1 fruit fly cellular context compared by ENCODE assay signal in the genomic region with DNA sequence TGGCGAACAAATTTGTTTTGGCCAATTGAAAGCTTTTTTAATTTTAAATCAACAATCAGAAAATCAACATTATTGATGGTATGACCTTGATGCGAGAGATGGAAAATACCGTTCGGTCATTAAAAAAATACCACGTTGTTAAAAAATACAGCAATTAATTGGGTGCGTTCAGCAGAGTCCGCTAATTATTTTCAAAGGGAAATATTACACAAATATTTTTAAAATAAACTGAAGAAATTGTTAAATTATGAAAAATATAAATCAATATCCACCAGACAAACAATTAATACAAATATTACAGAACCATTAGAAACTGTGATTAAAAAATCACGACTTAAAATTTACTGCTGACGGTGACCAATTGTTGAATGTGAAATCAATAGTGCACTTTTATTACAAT.
TF ChIP-seq lines count a peak whose summit lies in the region.

A gene (minus strand): TSS at position 101 of the 400 bp plus-strand sequence.

TF ChIP-seq in whole organism, embryonic, 481 proteins besides CTCF, POLR2A, EP300 and RAD21 (continued from another document):
- TF ChIP-seq CG6854 (GFP tag; optimal IDR thresholded peaks at IDR 0.05; lab: Kevin White, UChicago) (peak; percentile 64), Hmx (GFP tag; optimal IDR thresholded peaks at IDR 0.05; lab: Kevin White, UChicago) (peak; percentile 81), Eip74EF (GFP tag; optimal IDR thresholded peaks at IDR 0.05; lab: Kevin White, UChicago) (peak in 1 of 2 experiments; percentile 89), fd64A (GFP tag; optimal IDR thresholded peaks at IDR 0.05; lab: Kevin White, UChicago) (no peak), zen2 (GFP tag; IDR thresholded peaks at IDR 0.05; lab: Robert Waterston, UW; ENCODE audit: partially characterized antibody) (no peak), CG1233 (GFP tag; optimal IDR thresholded peaks at IDR 0.05; lab: Kevin White, UChicago) (peak; percentile 91), Xbp1 (GFP tag; optimal IDR thresholded peaks at IDR 0.05; lab: Kevin White, UChicago) (peak; percentile 93), row (GFP tag; IDR thresholded peaks at IDR 0.05; lab: Robert Waterston, UW) (peak; percentile 96), CG12071 (GFP tag; optimal IDR thresholded peaks at IDR 0.05; lab: Kevin White, UChicago) (peak; percentile 39), CG12104 (GFP tag; optimal IDR thresholded peaks at IDR 0.05; lab: Kevin White, UChicago) (peak; percentile 89), CG6654 (GFP tag; optimal IDR thresholded peaks at IDR 0.05; lab: Kevin White, UChicago) (peak; percentile 73), dpn (GFP tag; optimal IDR thresholded peaks at IDR 0.05; lab: Kevin White, UChicago) (peak; percentile 76 to 89), Abd-B (GFP tag; optimal IDR thresholded peaks at IDR 0.05; lab: Kevin White, UChicago) (peak; percentile 97), Pdp1 (GFP tag; optimal IDR thresholded peaks at IDR 0.05; lab: Kevin White, UChicago) (peak; percentile 78 to 83), wek (GFP tag; optimal IDR thresholded peaks at IDR 0.05; lab: Kevin White, UChicago) (peak; percentile 25), CG8089 (GFP tag; optimal IDR thresholded peaks at IDR 0.05; lab: Kevin White, UChicago) (peak; percentile 33), Hmr (GFP tag; optimal IDR thresholded peaks at IDR 0.05; lab: Kevin White, UChicago) (peak; percentile 91), CG13775 (GFP tag; optimal IDR thresholded peaks at IDR 0.05; lab: Kevin White, UChicago) (peak; percentile 88), CG4854 (GFP tag; optimal IDR thresholded peaks at IDR 0.05; lab: Kevin White, UChicago) (peak; percentile 67), kni (GFP tag; optimal IDR thresholded peaks at IDR 0.05; lab: Kevin White, UChicago) (peak; percentile 26), Stat92E (GFP tag; optimal IDR thresholded peaks at IDR 0.05; lab: Kevin White, UChicago) (peak in 1 of 3 experiments; percentile 50), Dip3 (GFP tag; optimal IDR thresholded peaks at IDR 0.05; lab: Kevin White, UChicago) (peak; percentile 58), CG10654 (GFP tag; optimal IDR thresholded peaks at IDR 0.05; lab: Kevin White, UChicago) (peak; percentile 91), CG10209 (GFP tag; optimal IDR thresholded peaks at IDR 0.05; lab: Kevin White, UChicago) (peak; percentile 89), amos (GFP tag; IDR thresholded peaks at IDR 0.05; lab: Robert Waterston, UW; ENCODE audit: partially characterized antibody) (no peak), prd (optimal IDR thresholded peaks at IDR 0.05; lab: Kevin White, UChicago) (no peak), prd (GFP tag; IDR thresholded peaks at IDR 0.05; lab: Robert Waterston, UW) (peak; percentile 96), BtbVII (GFP tag; optimal IDR thresholded peaks at IDR 0.05; lab: Kevin White, UChicago) (peak; percentile 69), ssp (GFP tag; IDR thresholded peaks at IDR 0.05; lab: Robert Waterston, UW) (peak; percentile 80), Vsx1 (GFP tag; optimal IDR thresholded peaks at IDR 0.05; lab: Kevin White, UChicago) (peak; percentile 83), NC2β (GFP tag; optimal IDR thresholded peaks at IDR 0.05; lab: Kevin White, UChicago) (peak; percentile 54), CG2712 (tag; optimal IDR thresholded peaks at IDR 0.05; lab: Kevin White, UChicago) (peak; percentile 96), CG3163 (GFP tag; optimal IDR thresholded peaks at IDR 0.05; lab: Kevin White, UChicago) (peak; percentile 18), Adf1 (GFP tag; IDR thresholded peaks at IDR 0.05; lab: Robert Waterston, UW) (peak; percentile 73), CG13894 (tag; optimal IDR thresholded peaks at IDR 0.05; lab: Kevin White, UChicago) (peak; percentile 84), Hr39 (optimal IDR thresholded peaks at IDR 0.05; lab: Kevin White, UChicago) (no peak), shn (GFP tag; optimal IDR thresholded peaks at IDR 0.05; lab: Kevin White, UChicago) (peak; percentile 20), ATbp (GFP tag; optimal IDR thresholded peaks at IDR 0.05; lab: Kevin White, UChicago) (peak; percentile 78), CG15479 (GFP tag; optimal IDR thresholded peaks at IDR 0.05; lab: Kevin White, UChicago) (no peak), dimm (GFP tag; IDR thresholded peaks at IDR 0.05; lab: Robert Waterston, UW) (peak; percentile 58), CG11695 (GFP tag; IDR thresholded peaks at IDR 0.05; lab: Robert Waterston, UW) (peak; percentile 94), CG13424 (tag; optimal IDR thresholded peaks at IDR 0.05; lab: Kevin White, UChicago) (peak; percentile 95), Six4 (GFP tag; optimal IDR thresholded peaks at IDR 0.05; lab: Kevin White, UChicago) (peak; percentile 85), CG8765 (GFP tag; IDR thresholded peaks at IDR 0.05; lab: Robert Waterston, UW) (peak; percentile 82), Fer3 (tag; optimal IDR thresholded peaks at IDR 0.05; lab: Kevin White, UChicago) (peak; percentile 93), CG6791 (GFP tag; IDR thresholded peaks at IDR 0.05; lab: Robert Waterston, UW; ENCODE audit: partially characterized antibody) (no peak), CG16779 (GFP tag; IDR thresholded peaks at IDR 0.05; lab: Robert Waterston, UW) (peak; percentile 87), mam (GFP tag; optimal IDR thresholded peaks at IDR 0.05; lab: Kevin White, UChicago) (peak; percentile 80), pros (GFP tag; optimal IDR thresholded peaks at IDR 0.05; lab: Kevin White, UChicago) (no peak), en (GFP tag; optimal IDR thresholded peaks at IDR 0.05; lab: Kevin White, UChicago) (peak; percentile 13), z (GFP tag; IDR thresholded peaks at IDR 0.05; lab: Robert Waterston, UW) (no peak), D (optimal IDR thresholded peaks at IDR 0.05; lab: Kevin White, UChicago) (no peak), D (GFP tag; optimal IDR thresholded peaks at IDR 0.05; lab: Kevin White, UChicago) (peak; percentile 84), luna (GFP tag; optimal IDR thresholded peaks at IDR 0.05; lab: Kevin White, UChicago) (peak; percentile 4), CG17829 (tag; optimal IDR thresholded peaks at IDR 0.05; lab: Kevin White, UChicago) (peak; percentile 96), CG6813 (GFP tag; optimal IDR thresholded peaks at IDR 0.05; lab: Kevin White, UChicago) (peak; percentile 76), Hr51 (GFP tag; optimal IDR thresholded peaks at IDR 0.05; lab: Kevin White, UChicago) (peak; percentile 52 to 95), ash1 (GFP tag; optimal IDR thresholded peaks at IDR 0.05; lab: Kevin White, UChicago) (no peak), CG17361 (GFP tag; IDR thresholded peaks at IDR 0.05; lab: Robert Waterston, UW) (peak; percentile 96), Lpt (GFP tag; optimal IDR thresholded peaks at IDR 0.05; lab: Kevin White, UChicago) (no peak), Mrtf (GFP tag; IDR thresholded peaks at IDR 0.05; lab: Robert Waterston, UW) (peak; percentile 93), CG17359 (tag; optimal IDR thresholded peaks at IDR 0.05; lab: Kevin White, UChicago) (peak; percentile 92), CG15073 (GFP tag; optimal IDR thresholded peaks at IDR 0.05; lab: Kevin White, UChicago) (no peak), Usf (GFP tag; optimal IDR thresholded peaks at IDR 0.05; lab: Kevin White, UChicago) (peak; percentile 81), cwo (GFP tag; optimal IDR thresholded peaks at IDR 0.05; lab: Kevin White, UChicago) (peak; percentile 79), D19A (tag; optimal IDR thresholded peaks at IDR 0.05; lab: Kevin White, UChicago) (peak; percentile 87), Poxn (GFP tag; IDR thresholded peaks at IDR 0.05; lab: Robert Waterston, UW) (peak; percentile 71), ind (GFP tag; optimal IDR thresholded peaks at IDR 0.05; lab: Kevin White, UChicago) (peak; percentile 91), tgo (GFP tag; IDR thresholded peaks at IDR 0.05; lab: Robert Waterston, UW) (peak; percentile 94), CG10366 (GFP tag; IDR thresholded peaks at IDR 0.05; lab: Robert Waterston, UW) (peak; percentile 93), MTF-1 (GFP tag; optimal IDR thresholded peaks at IDR 0.05; lab: Kevin White, UChicago; ENCODE audit: borderline replicate concordance) (peak; percentile 59), CG7372 (GFP tag; IDR thresholded peaks at IDR 0.05; lab: Robert Waterston, UW) (peak; percentile 95), ab (GFP tag; optimal IDR thresholded peaks at IDR 0.05; lab: Kevin White, UChicago) (no peak), Ets97D (GFP tag; optimal IDR thresholded peaks at IDR 0.05; lab: Kevin White, UChicago) (peak; percentile 61), CG31365 (tag; optimal IDR thresholded peaks at IDR 0.05; lab: Kevin White, UChicago) (peak; percentile 32), nom (GFP tag; optimal IDR thresholded peaks at IDR 0.05; lab: Kevin White, UChicago) (peak; percentile 78), scrt (GFP tag; optimal IDR thresholded peaks at IDR 0.05; lab: Kevin White, UChicago) (peak; percentile 85), pzg (GFP tag; optimal IDR thresholded peaks at IDR 0.05; lab: Kevin White, UChicago) (peak; percentile 45), CG2120 (GFP tag; optimal IDR thresholded peaks at IDR 0.05; lab: Kevin White, UChicago) (peak; percentile 92), btn (GFP tag; optimal IDR thresholded peaks at IDR 0.05; lab: Kevin White, UChicago) (no peak), Tbp (GFP tag; optimal IDR thresholded peaks at IDR 0.05; lab: Kevin White, UChicago) (no peak), CG18262 (tag; optimal IDR thresholded peaks at IDR 0.05; lab: Kevin White, UChicago) (peak; percentile 94), aop (GFP tag; IDR thresholded peaks at IDR 0.05; lab: Robert Waterston, UW) (no peak), bowl (GFP tag; IDR thresholded peaks at IDR 0.05; lab: Robert Waterston, UW) (peak; percentile 72), CG3281 (GFP tag; optimal IDR thresholded peaks at IDR 0.05; lab: Kevin White, UChicago) (peak; percentile 91), gsb-n (tag; optimal IDR thresholded peaks at IDR 0.05; lab: Kevin White, UChicago) (peak; percentile 89), CG10462 (GFP tag; optimal IDR thresholded peaks at IDR 0.05; lab: Kevin White, UChicago) (peak; percentile 72), Chrac-16 (GFP tag; optimal IDR thresholded peaks at IDR 0.05; lab: Kevin White, UChicago) (peak; percentile 88), unpg (GFP tag; optimal IDR thresholded peaks at IDR 0.05; lab: Kevin White, UChicago) (peak; percentile 96), CG17328 (GFP tag; IDR thresholded peaks at IDR 0.05; lab: Robert Waterston, UW) (peak; percentile 93), CG12391 (tag; optimal IDR thresholded peaks at IDR 0.05; lab: Kevin White, UChicago) (peak; percentile 96), Dad (GFP tag; optimal IDR thresholded peaks at IDR 0.05; lab: Kevin White, UChicago) (peak; percentile 30), Rfx (GFP tag; IDR thresholded peaks at IDR 0.05; lab: Robert Waterston, UW) (peak; percentile 96), CG16815 (GFP tag; optimal IDR thresholded peaks at IDR 0.05; lab: Kevin White, UChicago) (peak; percentile 77), CG12744 (GFP tag; optimal IDR thresholded peaks at IDR 0.05; lab: Kevin White, UChicago) (peak; percentile 37), fd96Cb (tag; optimal IDR thresholded peaks at IDR 0.05; lab: Kevin White, UChicago) (peak; percentile 93), CG11085 (GFP tag; IDR thresholded peaks at IDR 0.05; lab: Robert Waterston, UW) (peak; percentile 90), CG15601 (tag; optimal IDR thresholded peaks at IDR 0.05; lab: Kevin White, UChicago) (peak; percentile 91), da (GFP tag; optimal IDR thresholded peaks at IDR 0.05; lab: Kevin White, UChicago) (no peak), HmgD (GFP tag; optimal IDR thresholded peaks at IDR 0.05; lab: Kevin White, UChicago) (no peak), C15 (GFP tag; IDR thresholded peaks at IDR 0.05; lab: Robert Waterston, UW) (peak; percentile 81; the same call in 2 of the 3 replicates), sisA (GFP tag; IDR thresholded peaks at IDR 0.05; lab: Robert Waterston, UW) (peak; percentile 89), CG34224 (GFP tag; IDR thresholded peaks at IDR 0.05; lab: Robert Waterston, UW; ENCODE audit: partially characterized antibody) (no peak), pum (GFP tag; optimal IDR thresholded peaks at IDR 0.05; lab: Kevin White, UChicago) (peak; percentile 71), vfl (GFP tag; optimal IDR thresholded peaks at IDR 0.05; lab: Kevin White, UChicago) (peak; percentile 69), CG2678 (tag; optimal IDR thresholded peaks at IDR 0.05; lab: Kevin White, UChicago) (peak; percentile 95), her (GFP tag; optimal IDR thresholded peaks at IDR 0.05; lab: Kevin White, UChicago) (no peak), tna (GFP tag; IDR thresholded peaks at IDR 0.05; lab: Robert Waterston, UW; ENCODE audit: partially characterized antibody) (no peak), zfh1 (GFP tag; IDR thresholded peaks at IDR 0.05; lab: Robert Waterston, UW) (peak; percentile 94), Max (GFP tag; optimal IDR thresholded peaks at IDR 0.05; lab: Kevin White, UChicago) (peak; percentile 81), CG2129 (GFP tag; IDR thresholded peaks at IDR 0.05; lab: Robert Waterston, UW; ENCODE audit: partially characterized antibody) (no peak), Atf3 (GFP tag; optimal IDR thresholded peaks at IDR 0.05; lab: Kevin White, UChicago) (peak; percentile 52), Nf-YB (GFP tag; optimal IDR thresholded peaks at IDR 0.05; lab: Kevin White, UChicago) (peak; percentile 73), CG31441 (GFP tag; IDR thresholded peaks at IDR 0.05; lab: Robert Waterston, UW) (peak; percentile 100), ttk (GFP tag; IDR thresholded peaks at IDR 0.05; lab: Robert Waterston, UW) (peak; percentile 91), Hsf (GFP tag; optimal IDR thresholded peaks at IDR 0.05; lab: Kevin White, UChicago) (peak; percentile 91), CG7928 (GFP tag; optimal IDR thresholded peaks at IDR 0.05; lab: Kevin White, UChicago) (peak; percentile 60), Nf-YA (GFP tag; IDR thresholded peaks at IDR 0.05; lab: Robert Waterston, UW) (peak; percentile 79), twi (tag; optimal IDR thresholded peaks at IDR 0.05; lab: Kevin White, UChicago) (peak; percentile 87), CG8478 (optimal IDR thresholded peaks at IDR 0.05; lab: Kevin White, UChicago) (no peak), CG31388 (GFP tag; optimal IDR thresholded peaks at IDR 0.05; lab: Kevin White, UChicago) (peak; percentile 75), grau (tag; optimal IDR thresholded peaks at IDR 0.05; lab: Kevin White, UChicago) (peak; percentile 94), wdn (GFP tag; IDR thresholded peaks at IDR 0.05; lab: Robert Waterston, UW) (peak; percentile 86), Drgx (GFP tag; IDR thresholded peaks at IDR 0.05; lab: Robert Waterston, UW) (peak; percentile 95), B-H2 (GFP tag; optimal IDR thresholded peaks at IDR 0.05; lab: Kevin White, UChicago) (peak; percentile 78), HLH4C (GFP tag; IDR thresholded peaks at IDR 0.05; lab: Robert Waterston, UW; ENCODE audit: partially characterized antibody) (no peak)
